Fruit fly (Drosophila melanogaster) whole organism, embryonic: Measurements from ENCODE around the gene Mzt1.

ENCODE experiments used
- Blimp-1 ChIP-seq: fragments of 200-800 bp; sonication (Bioruptor generic); optimal IDR thresholded peaks from 3 replicates; lab custom pipeline; 2018; ENCODE audit warnings: missing biosample characterization, missing genetic modification characterization, mild to moderate bottlenecking, moderate library complexity, missing genetic modification reagents
- BtbVII ChIP-seq: fragments of 200-800 bp; sonication (Bioruptor generic); optimal IDR thresholded peaks from 3 replicates; lab custom pipeline; 2017; ENCODE audit warnings: missing biosample characterization, mild to moderate bottlenecking, missing genetic modification characterization
- CG10147 ChIP-seq: fragments of 200-800 bp; sonication (Bioruptor generic); optimal IDR thresholded peaks from 2 replicates; lab custom pipeline; 2019; ENCODE audit warnings: missing biosample characterization, mild to moderate bottlenecking, missing genetic modification characterization, moderate library complexity
- CG10274 ChIP-seq: fragments of 200-800 bp; sonication (Bioruptor generic); optimal IDR thresholded peaks from 3 replicates; lab custom pipeline; 2017; ENCODE audit warnings: missing biosample characterization, mild to moderate bottlenecking, missing genetic modification characterization
- CG11696 ChIP-seq: fragments of 200-800 bp; sonication (Bioruptor generic); IDR thresholded peaks from 2 replicates; pipeline ENCODE4 v1.3.6; 2022; ENCODE audit warnings: missing biosample characterization, missing genetic modification characterization
- CG12236 ChIP-seq: fragments of 200-800 bp; sonication (Bioruptor generic); optimal IDR thresholded peaks from 2 replicates; lab custom pipeline; 2016; ENCODE audit warnings: missing biosample characterization, missing genetic modification characterization
- CG12769 ChIP-seq: fragments of 200-800 bp; sonication (Bioruptor generic); optimal IDR thresholded peaks from 2 replicates; lab custom pipeline; 2019; ENCODE audit warnings: missing biosample characterization, mild to moderate bottlenecking, missing genetic modification characterization, moderate library complexity
- CG13894 ChIP-seq: fragments of 200-800 bp; sonication (Bioruptor generic); optimal IDR thresholded peaks from 3 replicates; lab custom pipeline; 2018; ENCODE audit warnings: missing biosample characterization, mild to moderate bottlenecking, missing genetic modification characterization, moderate library complexity
- CG14710 ChIP-seq: fragments of 200-800 bp; sonication (Bioruptor generic); optimal IDR thresholded peaks from 3 replicates; lab custom pipeline; 2019; ENCODE audit warnings: missing biosample characterization, mild to moderate bottlenecking, missing genetic modification characterization, moderate library complexity
- CG17186 ChIP-seq: fragments of 200-800 bp; sonication (Bioruptor generic); optimal IDR thresholded peaks from 3 replicates; lab custom pipeline; 2017; ENCODE audit warnings: missing biosample characterization, missing genetic modification reagents, missing genetic modification characterization
- CG17328 ChIP-seq: fragments of 200-800 bp; sonication (Bioruptor generic); IDR thresholded peaks from 2 replicates; pipeline ENCODE4 v1.3.6; 2022; ENCODE audit warnings: missing biosample characterization, missing genetic modification characterization
- CG17359 ChIP-seq: fragments of 200-800 bp; sonication (Bioruptor generic); optimal IDR thresholded peaks from 3 replicates; lab custom pipeline; 2018; ENCODE audit warnings: missing biosample characterization, mild to moderate bottlenecking, missing genetic modification characterization, moderate library complexity
- CG18476 ChIP-seq: fragments of 200-800 bp; sonication (Bioruptor generic); optimal IDR thresholded peaks from 2 replicates; lab custom pipeline; 2016; ENCODE audit warnings: missing biosample characterization, mild to moderate bottlenecking, missing genetic modification characterization
- CG18599 ChIP-seq: fragments of 200-800 bp; sonication (Bioruptor generic); optimal IDR thresholded peaks from 3 replicates; lab custom pipeline; 2017; ENCODE audit warnings: missing biosample characterization, missing genetic modification characterization, mild to moderate bottlenecking, moderate library complexity, missing genetic modification reagents
- CG32772 ChIP-seq: fragments of 200-800 bp; sonication (Bioruptor generic); IDR thresholded peaks from 2 replicates; pipeline ENCODE4 v1.3.6; 2022; ENCODE audit warnings: missing biosample characterization, missing genetic modification characterization
- CG33213 ChIP-seq: fragments of 200-800 bp; sonication (Bioruptor generic); optimal IDR thresholded peaks from 3 replicates; lab custom pipeline; 2016; ENCODE audit warnings: missing biosample characterization, missing genetic modification characterization
- CG3407 ChIP-seq: fragments of 200-800 bp; sonication (Bioruptor generic); optimal IDR thresholded peaks from 2 replicates; lab custom pipeline; 2018; ENCODE audit warnings: missing biosample characterization, mild to moderate bottlenecking, missing genetic modification characterization
- CG34422 ChIP-seq: fragments of 200-800 bp; sonication (Bioruptor generic); IDR thresholded peaks from 3 replicates; pipeline ENCODE4 v1.3.6; 2022; ENCODE audit warnings: missing biosample characterization, missing genetic modification characterization
- CG43689 ChIP-seq: fragments of 200-800 bp; sonication (Bioruptor generic); IDR thresholded peaks from 2 replicates; pipeline ENCODE4 v1.3.6; 2022; ENCODE audit warnings: missing biosample characterization, missing genetic modification characterization
- CG4854 ChIP-seq: fragments of 200-800 bp; sonication (Bioruptor generic); optimal IDR thresholded peaks from 2 replicates; lab custom pipeline; 2016; ENCODE audit warnings: missing biosample characterization, missing genetic modification characterization, inconsistent platforms
- CG6765 ChIP-seq: fragments of 200-800 bp; sonication (Bioruptor generic); optimal IDR thresholded peaks from 3 replicates; lab custom pipeline; 2017; ENCODE audit warnings: missing biosample characterization, mild to moderate bottlenecking, missing genetic modification characterization
- CG9437 ChIP-seq: fragments of 200-800 bp; sonication (Bioruptor generic); optimal IDR thresholded peaks from 2 replicates; lab custom pipeline; 2018; ENCODE audit warnings: missing biosample characterization, mild to moderate bottlenecking, missing genetic modification characterization
- CG9727 ChIP-seq: fragments of 200-800 bp; sonication (Bioruptor generic); optimal IDR thresholded peaks from 3 replicates; lab custom pipeline; 2017; ENCODE audit warnings: missing biosample characterization, mild to moderate bottlenecking, missing genetic modification characterization
- CHES-1-like ChIP-seq: fragments of 200-800 bp; sonication (Bioruptor generic); optimal IDR thresholded peaks from 2 replicates; lab custom pipeline; 2016; ENCODE audit warnings: missing biosample characterization, missing genetic modification characterization
- Dad ChIP-seq: fragments of 200-800 bp; sonication (Bioruptor generic); optimal IDR thresholded peaks from 3 replicates; lab custom pipeline; 2016; ENCODE audit warnings: missing biosample characterization, missing genetic modification characterization
- Dfd ChIP-seq, 2 experiments: fragments of >200 bp; optimal IDR thresholded peaks; 2 replicates each; lab custom pipeline; 2017; ENCODE audit warnings: missing biosample characterization in 2 of 2, missing genetic modification characterization in 2 of 2
- Dip3 ChIP-seq: fragments of 200-800 bp; sonication (Bioruptor generic); optimal IDR thresholded peaks from 3 replicates; lab custom pipeline; 2016; ENCODE audit warnings: missing biosample characterization, missing genetic modification characterization
- Dref ChIP-seq: fragments of 200-800 bp; sonication (Bioruptor generic); IDR thresholded peaks from 2 replicates; pipeline ENCODE4 v1.3.6; 2022; ENCODE audit warnings: missing biosample characterization, missing genetic modification characterization
- Ets65A ChIP-seq: fragments of 200-800 bp; sonication (Bioruptor generic); peaks from one replicate; lab custom pipeline; 2016; ENCODE audit warnings: missing biosample characterization, missing genetic modification characterization
- Fer1 ChIP-seq: fragments of 200-800 bp; sonication (Bioruptor generic); optimal IDR thresholded peaks from 2 replicates; lab custom pipeline; 2017; ENCODE audit warnings: missing biosample characterization, mild to moderate bottlenecking, missing genetic modification characterization
- Fer3 ChIP-seq: fragments of 200-800 bp; sonication (Bioruptor generic); optimal IDR thresholded peaks from 2 replicates; lab custom pipeline; 2018; ENCODE audit warnings: missing biosample characterization, mild to moderate bottlenecking, missing genetic modification characterization, moderate library complexity
- H15 ChIP-seq: fragments of 200-800 bp; sonication (Bioruptor generic); IDR thresholded peaks from 3 replicates; pipeline ENCODE4 v1.3.6; 2022; ENCODE audit warnings: missing biosample characterization, missing genetic modification characterization
- NC2β ChIP-seq: fragments of 200-800 bp; sonication (Bioruptor generic); optimal IDR thresholded peaks from 2 replicates; lab custom pipeline; 2016; ENCODE audit warnings: missing biosample characterization, missing genetic modification characterization
- Trl ChIP-seq, 3 experiments: fragments of >200 bp in 2 of 3; fragments of 200-800 bp in 1 of 3; sonication (Bioruptor generic) in 1 of 3; optimal IDR thresholded peaks; 2 replicates in 1 of 3; 3 replicates in 2 of 3; lab custom pipeline; 2016 to 2017; ENCODE audit warnings: missing biosample characterization in 1 of 3, missing genetic modification characterization in 1 of 3
- ara ChIP-seq: fragments of 200-800 bp; sonication (Bioruptor generic); IDR thresholded peaks from 2 replicates; pipeline ENCODE4 v1.3.6; 2022; ENCODE audit warnings: missing biosample characterization, missing genetic modification characterization
- btn ChIP-seq: fragments of 200-800 bp; sonication (Bioruptor generic); optimal IDR thresholded peaks from 2 replicates; lab custom pipeline; 2016; ENCODE audit warnings: missing biosample characterization, missing genetic modification characterization
- dmrt99B ChIP-seq: fragments of 200-800 bp; sonication (Bioruptor generic); optimal IDR thresholded peaks from 2 replicates; lab custom pipeline; 2018; ENCODE audit warnings: missing biosample characterization, mild to moderate bottlenecking, missing genetic modification characterization, moderate library complexity
- dysf ChIP-seq: fragments of 200-800 bp; sonication (Bioruptor generic); IDR thresholded peaks from 3 replicates; pipeline ENCODE4 v1.3.6; 2022; ENCODE audit warnings: missing biosample characterization, missing genetic modification characterization
- fru ChIP-seq: fragments of >200 bp; optimal IDR thresholded peaks from 2 replicates; lab custom pipeline; 2017
- gt ChIP-seq: fragments of 200-800 bp; sonication (Bioruptor generic); IDR thresholded peaks from 2 replicates; pipeline ENCODE4 v1.3.6; 2022; ENCODE audit warnings: missing biosample characterization, missing genetic modification characterization
- h ChIP-seq: fragments of >200 bp; optimal IDR thresholded peaks from 2 replicates; lab custom pipeline; 2017
- jumu ChIP-seq: fragments of 200-800 bp; sonication (Bioruptor generic); optimal IDR thresholded peaks from 3 replicates; lab custom pipeline; 2016; ENCODE audit warnings: missing biosample characterization, missing genetic modification characterization
- knrl ChIP-seq: fragments of 200-800 bp; sonication (Bioruptor generic); IDR thresholded peaks from 3 replicates; pipeline ENCODE4 v1.3.6; 2022; ENCODE audit warnings: missing biosample characterization, missing genetic modification characterization; ENCODE audit not compliant: partially characterized antibody
- otp ChIP-seq: fragments of 200-800 bp; sonication (Bioruptor generic); IDR thresholded peaks from 3 replicates; pipeline ENCODE4, ENCODE4 v1.3.6; 2022; ENCODE audit warnings: missing biosample characterization, missing genetic modification characterization
- pzg ChIP-seq: fragments of 200-800 bp; sonication (Bioruptor generic); optimal IDR thresholded peaks from 3 replicates; lab custom pipeline; 2018; ENCODE audit warnings: missing biosample characterization, mild to moderate bottlenecking, missing genetic modification characterization, moderate library complexity
- ranshi ChIP-seq: fragments of 200-800 bp; sonication (Bioruptor generic); IDR thresholded peaks from 2 replicates; pipeline ENCODE4 v1.3.6; 2022; ENCODE audit warnings: missing biosample characterization, missing genetic modification characterization
- sens ChIP-seq: fragments of 200-800 bp; sonication (Bioruptor generic); peaks from one replicate; lab custom pipeline; 2016; ENCODE audit warnings: missing biosample characterization, missing genetic modification characterization
- sqz ChIP-seq: fragments of 200-800 bp; sonication (Bioruptor generic); optimal IDR thresholded peaks from 3 replicates; lab custom pipeline; 2018; ENCODE audit warnings: missing biosample characterization, mild to moderate bottlenecking, missing genetic modification characterization
- ssp ChIP-seq: fragments of 200-800 bp; sonication (Bioruptor generic); IDR thresholded peaks from 2 replicates; pipeline ENCODE4 v1.3.6; 2022; ENCODE audit warnings: missing biosample characterization, missing genetic modification characterization
- yki ChIP-seq: fragments of >200 bp; optimal IDR thresholded peaks from 3 replicates; lab custom pipeline; 2018
- z ChIP-seq: fragments of 200-800 bp; sonication (Bioruptor generic); IDR thresholded peaks from 3 replicates; pipeline ENCODE4 v1.3.6; 2022; ENCODE audit warnings: missing biosample characterization, missing genetic modification characterization

Gene Mzt1

dm6 chr3L:2417399-2418040 is 28.5 kb downstream of the Mzt1 start (continued):
- TF ChIP-seq CG17186 (GFP tag; lab: Kevin White, UChicago): no peak
- peak; percentile 22 for TF ChIP-seq CG12769
- no peak for TF ChIP-seq btn (GFP tag; lab: Kevin White, UChicago)
- TF ChIP-seq CG10274 (GFP tag; lab: Kevin White, UChicago): peak; percentile 62
- no peak for TF ChIP-seq z (GFP tag; lab: Robert Waterston, UW)
- peak; percentile 70 for TF ChIP-seq Blimp-1 (GFP tag; lab: Kevin White, UChicago)
- TF ChIP-seq CG34422 (GFP tag; lab: Robert Waterston, UW): 0 out of 3 replicates have a peak, but pooled peaks have one; percentile 10
- no peak for TF ChIP-seq gt (GFP tag; lab: Robert Waterston, UW)
- TF ChIP-seq ssp (GFP tag; lab: Robert Waterston, UW): peak; percentile 33; the same call in 1 of the 2 replicates
- no peak for TF ChIP-seq jumu
- no peak for TF ChIP-seq CHES-1-like (GFP tag; lab: Kevin White, UChicago)
- TF ChIP-seq CG10147 (GFP tag; lab: Kevin White, UChicago): peak; percentile 83
- no peak for TF ChIP-seq CG12236
- no peak for TF ChIP-seq knrl
- no peak for TF ChIP-seq Dip3
- TF ChIP-seq NC2β (GFP tag; lab: Kevin White, UChicago): no peak
- TF ChIP-seq CG11696: no peak
- TF ChIP-seq CG4854 (GFP tag; lab: Kevin White, UChicago): no peak
- TF ChIP-seq h (lab: Kevin White, UChicago): no peak
- TF ChIP-seq Dad (GFP tag; lab: Kevin White, UChicago): no peak
- TF ChIP-seq fru: no peak
- no peak for TF ChIP-seq ara (GFP tag; lab: Robert Waterston, UW)
- peak; percentile 78 for TF ChIP-seq CG18599
- peak; percentile 80 for TF ChIP-seq CG9437 (GFP tag; lab: Kevin White, UChicago)
- peak; percentile 85 for TF ChIP-seq CG9727 (GFP tag; lab: Kevin White, UChicago)
- TF ChIP-seq otp (GFP tag; lab: Robert Waterston, UW): no peak
- TF ChIP-seq Trl (optimal IDR thresholded peaks at IDR 0.05; lab: Kevin White, UChicago): no peak
- TF ChIP-seq Trl (GFP tag; optimal IDR thresholded peaks at IDR 0.05; lab: Kevin White, UChicago): no peak
- peak; percentile 85 for TF ChIP-seq Fer1 (GFP tag; lab: Kevin White, UChicago)
- TF ChIP-seq CG6765 (GFP tag; lab: Kevin White, UChicago): peak; percentile 68
- no peak for TF ChIP-seq H15 (GFP tag; lab: Robert Waterston, UW)
- peak; percentile 58; the same call in 1 of the 2 replicates for TF ChIP-seq CG32772
- TF ChIP-seq CG14710: peak; percentile 71
- TF ChIP-seq Dfd (GFP tag; optimal IDR thresholded peaks at IDR 0.05; lab: Kevin White, UChicago): peak in 1 of 2 experiments; percentile 6
- TF ChIP-seq CG33213 (GFP tag; lab: Kevin White, UChicago): no peak
- TF ChIP-seq sens (GFP tag; lab: Kevin White, UChicago): peak; percentile 77
- TF ChIP-seq CG43689 (GFP tag; lab: Robert Waterston, UW): 0 out of 2 replicates have a peak, but pooled peaks have one; percentile 42
- TF ChIP-seq CG17359 (tag; lab: Kevin White, UChicago): peak; percentile 78
- peak; percentile 88 for TF ChIP-seq Ets65A (GFP tag; lab: Kevin White, UChicago)
- no peak for TF ChIP-seq yki (lab: Kevin White, UChicago)
- no peak for TF ChIP-seq Dref (GFP tag; lab: Robert Waterston, UW)
- TF ChIP-seq pzg (GFP tag; lab: Kevin White, UChicago): no peak
- peak; percentile 75 for TF ChIP-seq BtbVII (GFP tag; lab: Kevin White, UChicago)
- TF ChIP-seq dysf (GFP tag; lab: Robert Waterston, UW): peak; percentile 77
- peak; percentile 51 for TF ChIP-seq sqz (GFP tag; lab: Kevin White, UChicago)
- peak; percentile 33; the same call in 1 of the 2 replicates for TF ChIP-seq ranshi (GFP tag; lab: Robert Waterston, UW)
- TF ChIP-seq CG13894: no peak
- peak; percentile 56 for TF ChIP-seq CG3407 (GFP tag; lab: Kevin White, UChicago)
- peak; percentile 47 for TF ChIP-seq CG18476 (GFP tag; lab: Kevin White, UChicago)
- TF ChIP-seq CG17328: peak; percentile 29; the same call in 1 of the 2 replicates
- peak; percentile 89 for TF ChIP-seq dmrt99B (tag; lab: Kevin White, UChicago)
- TF ChIP-seq Fer3 (tag; lab: Kevin White, UChicago): peak; percentile 61
